Worm (Caenorhabditis elegans): ENCODE data around the gene pkhm-2.

DNA sequence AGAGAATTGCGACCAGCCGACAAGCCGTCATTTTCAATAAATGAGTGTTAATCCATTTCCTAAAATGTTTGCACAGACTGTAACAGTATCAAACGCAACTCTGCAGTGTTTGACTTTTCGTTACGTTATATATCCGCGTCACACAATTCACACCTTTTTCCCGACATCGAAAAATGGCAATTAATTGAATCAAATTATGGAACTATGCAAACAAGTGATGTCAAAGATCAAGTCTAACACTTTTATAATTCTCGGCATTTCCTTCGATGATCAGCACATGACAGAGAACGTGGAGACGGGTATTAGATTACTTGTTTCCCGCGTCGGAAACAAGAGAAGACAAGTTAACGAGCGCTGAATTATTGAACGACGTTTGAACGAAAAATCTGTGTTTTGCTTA is 13.0 kb upstream of the pkhm-2 start, which contains the start of gene phat-6:
- no peak for TF ChIP-seq nhr-25 (tag; optimal IDR thresholded peaks at IDR 0.05)
- no peak for TF ChIP-seq nfya-1 (tag; optimal IDR thresholded peaks at IDR 0.05; ENCODE audit: insufficient read depth)
- no peak for TF ChIP-seq zag-1 (tag; optimal IDR thresholded peaks at IDR 0.05)
- no peak for TF ChIP-seq ztf-11 (tag; optimal IDR thresholded peaks at IDR 0.05)
- no peak for TF ChIP-seq elt-3 (tag; optimal IDR thresholded peaks at IDR 0.05)
- TF ChIP-seq hmg-11 (tag; optimal IDR thresholded peaks at IDR 0.05) = no peak
- TF ChIP-seq skn-1 (tag; optimal IDR thresholded peaks at IDR 0.05) = no peak
- no peak for TF ChIP-seq ceh-9 (tag; optimal IDR thresholded peaks at IDR 0.05)
- TF ChIP-seq fkh-10 (GFP tag; optimal IDR thresholded peaks at IDR 0.05) = no peak
- TF ChIP-seq lin-39 (tag; optimal IDR thresholded peaks at IDR 0.05) = no peak
- TF ChIP-seq mml-1 (tag; optimal IDR thresholded peaks at IDR 0.05) = no peak

All from whole organism, L3 larva.